Worm (Caenorhabditis elegans) whole organism, early embryonic: Measurements from ENCODE around the gene lfi-1.

Experiments
- hmbx-1 ChIP-seq: sonication (generic microtip); optimal IDR thresholded peaks from 2 replicates; lab custom pipeline; 2016; ENCODE audit warnings: mild to moderate bottlenecking, missing genetic modification characterization, missing compliant biosample characterization
- pes-1 ChIP-seq: fragments of 200-800 bp; sonication (Bioruptor generic); IDR thresholded peaks from 2 replicates; pipeline ENCODE4 v1.3.6; 2022; ENCODE audit warnings: missing genetic modification reagents, missing genetic modification characterization, missing compliant biosample characterization

DNA sequence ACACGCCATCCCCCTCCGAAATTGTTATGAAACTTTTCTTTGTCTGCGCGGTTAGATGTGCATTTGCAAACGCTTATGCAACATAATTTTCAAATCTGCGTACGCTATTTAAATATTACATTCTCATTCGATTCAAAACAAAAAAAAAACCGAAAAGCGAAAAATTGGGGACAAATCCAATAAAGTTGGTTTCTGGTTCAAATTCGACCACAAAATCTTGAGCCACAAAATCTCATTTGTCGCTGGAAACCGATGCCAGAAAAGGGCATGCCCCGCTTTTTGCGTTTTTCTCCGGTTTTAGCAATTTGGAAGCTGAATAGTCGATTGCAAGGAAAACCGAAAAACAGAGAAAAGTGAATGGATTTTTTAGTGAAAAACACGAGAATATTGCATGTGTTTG, 44.6 kb upstream of the lfi-1 start:
- TF ChIP-seq pes-1 (GFP tag; lab: Robert Waterston, UW) (no peak), hmbx-1 (tag; lab: Kevin White, UChicago) (no peak)
